Worm (Caenorhabditis elegans) whole organism, mixed stage, embryonic: ENCODE data around the gene srd-34.

ENCODE experiments used
- M03D4.4 ChIP-seq: sonication (generic microtip); optimal IDR thresholded peaks from 2 replicates; lab custom pipeline; 2017; ENCODE audit warnings: mild to moderate bottlenecking, missing genetic modification characterization, missing compliant biosample characterization
- blmp-1 ChIP-seq: fragments of 150-350 bp; optimal IDR thresholded peaks from 2 replicates; lab custom pipeline; 2014; ENCODE audit warnings: missing biosample characterization, missing genetic modification characterization
- ceh-83 ChIP-seq: fragments of 200-800 bp; sonication (Bioruptor generic); optimal IDR thresholded peaks from 2 replicates; lab custom pipeline; 2018; ENCODE audit warnings: mild to moderate bottlenecking, missing genetic modification characterization, missing compliant biosample characterization
- ces-1 ChIP-seq: fragments of 150-350 bp; optimal IDR thresholded peaks from 2 replicates; lab custom pipeline; 2014; ENCODE audit warnings: missing biosample characterization, missing genetic modification reagents, missing genetic modification characterization
- drap-1 ChIP-seq: fragments of 200-800 bp; sonication (Bioruptor generic); optimal IDR thresholded peaks from 3 replicates; lab custom pipeline; 2018; ENCODE audit warnings: mild to moderate bottlenecking, missing genetic modification characterization, missing compliant biosample characterization
- ham-2 ChIP-seq: fragments of 200-800 bp; sonication (Bioruptor generic); optimal IDR thresholded peaks from 2 replicates; lab custom pipeline; 2018; ENCODE audit warnings: mild to moderate bottlenecking, missing genetic modification characterization, missing compliant biosample characterization
- hlh-1 ChIP-seq: fragments of 150-350 bp; optimal IDR thresholded peaks from 2 replicates; lab custom pipeline; 2014; ENCODE audit warnings: missing biosample characterization, missing genetic modification reagents, missing genetic modification characterization
- lin-13 ChIP-seq: fragments of 150-350 bp; optimal IDR thresholded peaks from 2 replicates; lab custom pipeline; 2014; ENCODE audit warnings: missing biosample characterization, missing genetic modification characterization
- lin-32 ChIP-seq: fragments of 200-800 bp; sonication (Bioruptor generic); optimal IDR thresholded peaks from 2 replicates; lab custom pipeline; 2018; ENCODE audit warnings: mild to moderate bottlenecking, missing genetic modification characterization, missing compliant biosample characterization
- mep-1 ChIP-seq: fragments of 150-350 bp; optimal IDR thresholded peaks from 2 replicates; lab custom pipeline; 2017; ENCODE audit warnings: missing biosample characterization, missing genetic modification reagents, missing genetic modification characterization, inconsistent platforms
- nhr-12 ChIP-seq: fragments of 150-350 bp; optimal IDR thresholded peaks from 2 replicates; lab custom pipeline; 2014; ENCODE audit warnings: missing biosample characterization, missing genetic modification characterization
- nhr-237 ChIP-seq: fragments of 150-350 bp; optimal IDR thresholded peaks from 2 replicates; lab custom pipeline; 2014; ENCODE audit warnings: missing biosample characterization, missing genetic modification characterization
- nhr-76 ChIP-seq: sonication (generic microtip); optimal IDR thresholded peaks from 2 replicates; lab custom pipeline; 2017; ENCODE audit warnings: missing biosample characterization, missing genetic modification characterization
- sem-2 ChIP-seq: fragments of 200-800 bp; sonication (Bioruptor generic); optimal IDR thresholded peaks from 2 replicates; lab custom pipeline; 2018; ENCODE audit warnings: mild to moderate bottlenecking, missing genetic modification characterization, missing compliant biosample characterization
- tbx-8 ChIP-seq: fragments of 200-800 bp; sonication (Bioruptor generic); optimal IDR thresholded peaks from 2 replicates; lab custom pipeline; 2018; ENCODE audit warnings: mild to moderate bottlenecking, missing genetic modification characterization, moderate library complexity, missing compliant biosample characterization
- unc-120 ChIP-seq: sonication (generic microtip); optimal IDR thresholded peaks from 2 replicates; lab custom pipeline; 2017; ENCODE audit warnings: missing genetic modification characterization, missing compliant biosample characterization; ENCODE audit not compliant: poor library complexity, severe bottlenecking
- unc-39 ChIP-seq: fragments of 150-350 bp; optimal IDR thresholded peaks from 2 replicates; lab custom pipeline; 2014; ENCODE audit warnings: missing biosample characterization, missing genetic modification characterization
- zip-8 ChIP-seq: fragments of 150-350 bp; optimal IDR thresholded peaks from 2 replicates; lab custom pipeline; 2014; ENCODE audit warnings: missing biosample characterization, missing genetic modification characterization
- ztf-11 ChIP-seq: fragments of 150-350 bp; optimal IDR thresholded peaks from 2 replicates; lab custom pipeline; 2014; ENCODE audit warnings: missing biosample characterization, missing genetic modification characterization

The srd-34 gene

ce11 chrV:10503011-10503410, 45.9 kb downstream of the srd-34 start, which contains the start of gene C35A5.11:
Gene C35A5.11, minus strand, starts transcription at chrV:10503111.
- no peak for TF ChIP-seq tbx-8 (GFP tag; lab: Kevin White, UChicago)
- TF ChIP-seq sem-2 (GFP tag; lab: Kevin White, UChicago), result no peak
- no peak for TF ChIP-seq nhr-76
- no peak for TF ChIP-seq ces-1 (GFP tag; lab: Kevin White, UChicago)
- TF ChIP-seq zip-8 (tag; lab: Kevin White, UChicago), result no peak
- no peak for TF ChIP-seq nhr-12 (tag; lab: Kevin White, UChicago)
- no peak for TF ChIP-seq mep-1 (tag; lab: Kevin White, UChicago)
- TF ChIP-seq lin-13 (tag; lab: Kevin White, UChicago), result no peak
- TF ChIP-seq lin-32 (GFP tag; lab: Kevin White, UChicago), result no peak

ce11 chrV:10501295-10501694, 47.6 kb downstream of the srd-34 start, which contains the start of gene C35A5.3:
Gene C35A5.3, minus strand, starts transcription at chrV:10501395.
- TF ChIP-seq blmp-1 (tag; lab: Kevin White, UChicago), result no peak
- TF ChIP-seq drap-1 (GFP tag; lab: Kevin White, UChicago), result no peak
- no peak for TF ChIP-seq unc-39
- no peak for TF ChIP-seq nhr-237 (tag; lab: Kevin White, UChicago)
- no peak for TF ChIP-seq ceh-83
- no peak for TF ChIP-seq ztf-11
- no peak for TF ChIP-seq ham-2
- no peak for TF ChIP-seq M03D4.4 (tag; lab: Kevin White, UChicago)
- no peak for TF ChIP-seq unc-120 (tag; lab: Kevin White, UChicago)
- no peak for TF ChIP-seq hlh-1 (tag; lab: Kevin White, UChicago)
